Fruit fly (Drosophila melanogaster) Kc167 (cell line): ENCODE measurements around the gene Prx3.

Experiments
- Myc ChIP-seq: fragments of >200 bp; optimal IDR thresholded peaks from 2 replicates; lab custom pipeline; 2017; ENCODE audit warnings: missing external identifiers
- Sin3A ChIP-seq: fragments of >200 bp; optimal IDR thresholded peaks from 2 replicates; lab custom pipeline; 2018; ENCODE audit warnings: missing external identifiers
- h ChIP-seq: fragments of >200 bp; optimal IDR thresholded peaks from 3 replicates; lab custom pipeline; 2018; ENCODE audit warnings: missing external identifiers
- insv ChIP-seq: fragments of >200 bp; optimal IDR thresholded peaks from 3 replicates; lab custom pipeline; 2018; ENCODE audit warnings: missing external identifiers
- psq ChIP-seq: fragments of >200 bp; optimal IDR thresholded peaks from 2 replicates; lab custom pipeline; 2017; ENCODE audit warnings: missing external identifiers
- ttk ChIP-seq: sonication (Bioruptor generic); optimal IDR thresholded peaks from 2 replicates; lab custom pipeline; 2017; ENCODE audit warnings: missing external identifiers

Gene Prx3

dm6 chr3R:17557487-17557886, 11.2 kb upstream of the Prx3 start:
- TF ChIP-seq Myc (no peak), insv (lab: Kevin White, UChicago) (no peak), h (no peak), Sin3A (lab: Kevin White, UChicago) (no peak), psq (no peak), ttk (lab: Kevin White, UChicago) (no peak)

- no peak for TF ChIP-seq insv (lab: Kevin White, UChicago)
- TF ChIP-seq h = no peak
- no peak for TF ChIP-seq ttk (lab: Kevin White, UChicago)
- TF ChIP-seq Myc = no peak
- no peak for TF ChIP-seq Sin3A (lab: Kevin White, UChicago)
- TF ChIP-seq psq = no peak
These were observed 4.6 kb upstream of the Prx3 start for dm6 chr3R:17550827-17551468.

DNA sequence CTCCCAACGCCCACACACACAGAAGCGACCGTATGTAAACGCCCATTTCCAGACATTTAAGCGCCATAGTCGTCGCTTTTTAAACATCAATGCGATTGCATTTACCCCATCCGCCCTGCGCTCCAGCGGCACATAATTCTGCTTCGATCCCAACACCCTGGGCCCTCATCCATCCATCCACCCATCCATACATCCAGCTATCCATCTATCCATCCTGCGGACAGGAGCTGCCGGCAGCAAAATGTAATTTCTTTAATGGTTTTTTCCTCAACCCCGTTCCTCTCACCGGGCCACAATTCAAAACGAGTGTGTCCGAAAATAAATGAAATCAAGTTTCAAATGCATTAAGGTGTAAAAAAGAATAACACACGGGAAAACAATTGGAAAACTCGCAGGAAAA, 3.7 kb upstream of the Prx3 start:
- TF ChIP-seq insv (lab: Kevin White, UChicago) (no peak), psq (no peak), ttk (lab: Kevin White, UChicago) (no peak), Myc (no peak), h (no peak), Sin3A (lab: Kevin White, UChicago) (no peak)

DNA sequence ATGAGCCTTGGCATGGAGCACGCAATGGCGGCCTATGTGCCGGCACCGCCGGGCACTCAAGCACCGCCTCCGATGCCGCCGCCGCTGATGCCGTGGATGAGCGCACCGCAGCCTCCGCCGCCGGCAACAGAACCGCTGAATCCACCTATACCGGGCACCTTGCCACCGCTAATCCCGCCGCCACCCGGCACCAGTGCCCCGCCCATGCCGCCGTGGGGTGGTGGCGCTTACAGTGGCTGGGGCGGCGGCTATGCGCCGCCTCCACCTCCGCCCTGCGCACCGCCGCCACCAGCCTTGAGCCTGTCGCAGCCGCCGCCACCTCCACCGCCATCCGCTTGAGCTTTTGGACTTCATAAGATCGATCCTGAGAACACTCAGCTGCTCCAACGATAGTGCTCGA, 1.7 kb downstream of the Prx3 start:
- no peak for TF ChIP-seq Myc
- no peak for TF ChIP-seq Sin3A (lab: Kevin White, UChicago)
- TF ChIP-seq psq = no peak
- no peak for TF ChIP-seq ttk (lab: Kevin White, UChicago)
- TF ChIP-seq h = no peak
- no peak for TF ChIP-seq insv (lab: Kevin White, UChicago)

DNA sequence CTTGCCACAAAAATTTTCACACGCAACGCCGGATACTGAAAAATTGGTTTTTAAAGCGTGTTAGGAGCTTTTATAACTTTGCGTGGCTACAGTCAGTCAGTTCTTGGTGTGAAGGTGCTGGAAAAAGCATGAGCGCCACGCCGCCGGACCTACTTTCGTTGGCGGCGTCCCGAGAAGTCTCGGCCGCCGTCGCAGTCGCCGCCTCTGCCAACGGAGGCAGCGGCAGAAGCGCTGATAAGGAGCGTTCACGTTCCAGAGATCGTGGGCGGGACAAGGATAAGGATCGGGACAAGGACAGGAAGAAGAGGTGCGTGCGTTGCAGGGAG, 5.9 kb downstream of the Prx3 start:
- TF ChIP-seq Sin3A (lab: Kevin White, UChicago) (no peak), Myc (no peak), psq (no peak), ttk (lab: Kevin White, UChicago) (no peak), insv (lab: Kevin White, UChicago) (no peak), h (no peak)

dm6 chr3R:17539789-17540496, 6.4 kb downstream of the Prx3 start, which contains the start of gene SF1:
Gene SF1 (plus strand): TSS chr3R:17540421.
- TF ChIP-seq h (no peak), insv (lab: Kevin White, UChicago) (no peak), ttk (lab: Kevin White, UChicago) (no peak), psq (no peak), Sin3A (lab: Kevin White, UChicago) (no peak)

DNA sequence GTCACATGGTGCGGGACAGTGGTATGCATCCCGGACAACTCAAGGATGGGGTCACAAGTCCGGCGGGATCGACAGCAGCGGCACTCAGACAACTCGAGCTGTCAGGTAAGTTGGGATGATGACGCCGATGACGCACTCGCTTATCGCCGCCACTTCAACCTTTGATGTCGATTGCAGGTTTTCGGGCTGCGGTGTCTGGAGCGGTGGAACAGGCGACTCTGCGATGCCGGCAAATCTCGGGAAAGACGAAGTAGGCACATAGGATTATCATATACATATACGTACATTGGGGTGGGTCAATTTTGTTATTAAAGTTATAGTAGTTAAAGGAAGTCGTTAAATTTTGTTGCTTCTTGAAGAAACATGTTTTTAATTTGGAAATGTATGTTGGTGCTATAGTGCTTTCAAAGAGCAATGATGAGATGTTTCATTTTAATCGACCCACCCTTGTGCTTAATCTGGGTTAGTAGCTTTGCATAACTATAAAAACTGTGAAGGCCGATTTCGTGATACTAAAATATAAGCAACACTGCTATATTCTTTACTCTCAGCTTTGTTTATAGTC, 9.7 kb downstream of the Prx3 start:
- TF ChIP-seq h (no peak), ttk (lab: Kevin White, UChicago) (no peak), psq (no peak), Myc (no peak), Sin3A (lab: Kevin White, UChicago) (no peak), insv (lab: Kevin White, UChicago) (no peak)

dm6 chr3R:17535106-17535764, 11.1 kb downstream of the Prx3 start:
- no peak for TF ChIP-seq ttk (lab: Kevin White, UChicago)
- no peak for TF ChIP-seq Sin3A (lab: Kevin White, UChicago)
- TF ChIP-seq insv (lab: Kevin White, UChicago) = no peak
- TF ChIP-seq psq = no peak
- no peak for TF ChIP-seq Myc
- TF ChIP-seq h = no peak

- no peak for TF ChIP-seq insv (lab: Kevin White, UChicago)
- TF ChIP-seq psq = no peak
- no peak for TF ChIP-seq ttk (lab: Kevin White, UChicago)
- no peak for TF ChIP-seq Sin3A (lab: Kevin White, UChicago)
- no peak for TF ChIP-seq h
- no peak for TF ChIP-seq Myc
These were observed 11.8 kb downstream of the Prx3 start, which contains the start of the genes CG5823 and P5cr-2 for dm6 chr3R:17534325-17535105. Gene CG5823 (minus strand): TSS chr3R:17534587. Gene P5cr-2 (plus strand): TSS chr3R:17534815.

dm6 chr3R:17530400-17530799, 15.9 kb downstream of the Prx3 start:
- TF ChIP-seq ttk (lab: Kevin White, UChicago) (no peak), h (no peak), Sin3A (lab: Kevin White, UChicago) (no peak), Myc (no peak), psq (no peak), insv (lab: Kevin White, UChicago) (no peak)

dm6 chr3R:17526059-17526592, 20.2 kb downstream of the Prx3 start:
- TF ChIP-seq Sin3A (lab: Kevin White, UChicago) (no peak), h (no peak), Myc (no peak)

DNA sequence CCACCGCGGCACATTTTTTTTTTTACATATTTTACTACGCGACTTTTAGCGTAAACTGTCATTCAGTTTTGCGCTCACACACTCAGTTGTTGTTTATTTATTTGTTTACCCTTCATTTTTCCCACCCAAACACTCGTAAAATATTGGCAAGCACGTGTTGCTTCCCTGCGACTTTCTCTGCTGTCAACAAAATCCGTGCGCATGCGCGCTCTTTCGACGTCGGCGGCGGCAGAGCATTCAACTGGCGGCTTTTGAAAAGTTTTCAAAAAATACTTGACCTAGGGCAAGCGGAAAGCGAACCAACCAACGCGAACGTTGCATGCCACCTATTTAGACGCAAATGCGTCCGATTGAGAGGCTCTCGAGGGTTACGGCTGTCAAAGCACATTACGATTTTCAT, 39.5 kb downstream of the Prx3 start:
- TF ChIP-seq psq (no peak), Sin3A (lab: Kevin White, UChicago) (no peak), ttk (lab: Kevin White, UChicago) (no peak), h (no peak)
